Fruit fly (Drosophila melanogaster): ENCODE data around the gene Mpp6.

Gene Mpp6

dm6 chr2L:21162875-21163274, 6.8 kb downstream of the Mpp6 start, which contains the start of gene Nbr:
TSS of gene Nbr (minus strand) at chr2L:21163083.
- TF ChIP-seq noc (tag; optimal IDR thresholded peaks at IDR 0.05) = no peak

dm6 chr2L:21163311-21163842, 7.3 kb downstream of the Mpp6 start, which contains the start of gene Noc2:
TSS of gene Noc2 (plus strand) at chr2L:21163641.
- no peak for TF ChIP-seq noc (tag; optimal IDR thresholded peaks at IDR 0.05)

- TF ChIP-seq noc (tag; optimal IDR thresholded peaks at IDR 0.05) = peak; percentile 17
These were observed 10.3 kb downstream of the Mpp6 start for dm6 chr2L:21166422-21166821.

dm6 chr2L:21168295-21169159, 12.4 kb downstream of the Mpp6 start, which contains the start of the genes mAcon1, CG43345 and CG43346:
TSS of gene mAcon1 (plus strand) at chr2L:21168570.
TSS of gene CG43345 (minus strand) at chr2L:21168581.
TSS of gene CG43346 (minus strand) at chr2L:21168581.
- peak; percentile 91 for TF ChIP-seq noc (tag; optimal IDR thresholded peaks at IDR 0.05)

dm6 chr2L:21169160-21169624, 13.1 kb downstream of the Mpp6 start:
- TF ChIP-seq noc (tag; optimal IDR thresholded peaks at IDR 0.05) = no peak

dm6 chr2L:21169863-21170262, 13.8 kb downstream of the Mpp6 start:
- TF ChIP-seq noc (tag; optimal IDR thresholded peaks at IDR 0.05) = no peak

dm6 chr2L:21172922-21173321, 16.8 kb downstream of the Mpp6 start, which contains the start of gene CG31627:
TSS of gene CG31627 (plus strand) at chr2L:21173222.
- TF ChIP-seq noc (tag; optimal IDR thresholded peaks at IDR 0.05) = no peak

- no peak for TF ChIP-seq noc (tag; optimal IDR thresholded peaks at IDR 0.05)
These were observed 22.5 kb downstream of the Mpp6 start for dm6 chr2L:21178436-21179216.

dm6 chr2L:21179217-21179520, 23.1 kb downstream of the Mpp6 start:
- no peak for TF ChIP-seq noc (tag; optimal IDR thresholded peaks at IDR 0.05)

dm6 chr2L:21179615-21180031, 23.5 kb downstream of the Mpp6 start, which contains the start of the genes bur and Mcm10:
TSS of gene bur (minus strand) at chr2L:21179683.
TSS of gene Mcm10 (plus strand) at chr2L:21179933.
- TF ChIP-seq noc (tag; optimal IDR thresholded peaks at IDR 0.05) = no peak

- no peak for TF ChIP-seq noc (tag; optimal IDR thresholded peaks at IDR 0.05)
These were observed 31.7 kb downstream of the Mpp6 start for dm6 chr2L:21187753-21188152.

- TF ChIP-seq noc (tag; optimal IDR thresholded peaks at IDR 0.05) = no peak
These were observed 33.2 kb downstream of the Mpp6 start for dm6 chr2L:21189273-21189781.

dm6 chr2L:21195331-21195730, 39.2 kb downstream of the Mpp6 start:
- peak; percentile 48 for TF ChIP-seq noc (tag; optimal IDR thresholded peaks at IDR 0.05)

- peak; percentile 67 for TF ChIP-seq noc (tag; optimal IDR thresholded peaks at IDR 0.05)
These were observed 40.4 kb downstream of the Mpp6 start for dm6 chr2L:21196511-21196910.

dm6 chr2L:21197178-21197577, 41.1 kb downstream of the Mpp6 start:
- TF ChIP-seq noc (tag; optimal IDR thresholded peaks at IDR 0.05) = no peak

Data from whole organism, larva.